Fruit fly (Drosophila melanogaster): ENCODE measurements around the gene Ddc.

Gene Ddc

DNA sequence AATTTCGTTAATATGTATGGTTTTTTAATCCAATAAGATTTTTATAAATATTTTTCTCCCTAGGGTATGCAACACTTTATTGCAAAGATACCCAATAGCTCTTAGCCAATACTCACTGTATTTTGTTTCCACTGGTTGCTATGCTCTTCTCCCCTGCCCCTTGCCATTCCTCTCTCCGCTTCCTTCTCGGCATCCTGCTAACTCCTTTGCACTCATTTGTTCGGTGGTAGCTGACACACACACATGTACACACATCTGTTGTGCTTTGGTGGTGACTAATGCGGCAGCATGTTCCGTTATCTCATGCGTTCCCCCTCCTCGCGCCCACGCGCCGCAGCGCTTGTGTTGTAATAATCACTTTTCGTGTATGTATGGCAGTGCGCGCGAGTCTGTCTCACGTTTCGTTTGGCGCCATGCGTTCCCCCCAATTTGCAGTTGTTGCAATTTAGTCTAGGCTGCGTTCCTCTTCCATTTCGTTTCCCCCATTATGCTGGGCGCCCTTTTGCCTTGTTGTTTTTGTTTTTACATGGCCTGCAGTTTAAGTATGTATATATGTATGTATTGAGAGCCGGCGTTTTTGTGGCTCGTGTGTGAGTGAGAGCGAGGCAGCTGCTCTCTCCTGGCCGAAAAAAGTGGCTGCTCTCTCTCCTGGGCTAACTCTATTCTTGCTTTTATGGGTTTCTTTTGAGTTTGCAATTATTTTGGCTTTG, 14.9 kb upstream of the Ddc start, which contains the start of gene Polr1D:
Gene Polr1D, minus strand, starts transcription at position 420 of the 710 bp plus-strand sequence.
- TF ChIP-seq CG8301 (tag; optimal IDR thresholded peaks at IDR 0.05) (peak; percentile 31), CG34367 (tag; optimal IDR thresholded peaks at IDR 0.05) (peak; percentile 17), fd96Ca (GFP tag; IDR thresholded peaks at IDR 0.05) (peak; percentile 23; the same call in 1 of the 3 replicates), CG17806 (tag; optimal IDR thresholded peaks at IDR 0.05) (no peak), Pif1B (GFP tag; optimal IDR thresholded peaks at IDR 0.05) (no peak), CG12605 (GFP tag; IDR thresholded peaks at IDR 0.05) (peak; percentile 45; the same call in 1 of the 2 replicates), CG9948 (tag; optimal IDR thresholded peaks at IDR 0.05) (peak; percentile 14), Ets98B (GFP tag; IDR thresholded peaks at IDR 0.05) (peak; percentile 40), Snoo (tag; optimal IDR thresholded peaks at IDR 0.05) (no peak), rn (GFP tag; IDR thresholded peaks at IDR 0.05) (no peak), CG10348 (GFP tag; IDR thresholded peaks at IDR 0.05) (no peak), D1 (tag; optimal IDR thresholded peaks at IDR 0.05) (no peak), CG15710 (tag; optimal IDR thresholded peaks at IDR 0.05) (peak; percentile 41), CG8159 (tag; optimal IDR thresholded peaks at IDR 0.05) (peak; percentile 62), Pif1A (GFP tag; optimal IDR thresholded peaks at IDR 0.05) (peak; percentile 4), gl (tag; optimal IDR thresholded peaks at IDR 0.05) (no peak), CG13204 (GFP tag; optimal IDR thresholded peaks at IDR 0.05) (peak; percentile 84), EcR (GFP tag; optimal IDR thresholded peaks at IDR 0.05) (peak; percentile 94), CG4496 (GFP tag; IDR thresholded peaks at IDR 0.05) (peak; percentile 43; the same call in 2 of the 3 replicates), CG32121 (GFP tag; IDR thresholded peaks at IDR 0.05) (no peak; the same call in 1 of the 2 replicates)

DNA sequence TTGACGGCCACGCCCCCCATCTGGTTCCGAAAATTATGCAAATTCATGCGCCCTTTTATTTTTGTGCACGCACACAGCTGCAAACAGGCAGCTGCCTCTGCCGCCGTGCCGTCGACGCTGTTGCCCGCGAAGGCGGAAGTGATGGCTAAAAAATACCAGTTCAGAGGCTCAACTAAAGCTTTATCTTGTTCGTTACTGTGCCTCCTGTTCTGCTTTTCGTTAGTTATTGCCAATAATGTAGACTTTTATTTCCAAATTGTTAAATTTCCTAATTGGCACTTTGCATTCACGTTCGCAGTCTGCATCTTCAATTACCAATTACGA, 14.2 kb upstream of the Ddc start:
- TF ChIP-seq Ets98B (GFP tag; IDR thresholded peaks at IDR 0.05) (no peak), CG8159 (tag; optimal IDR thresholded peaks at IDR 0.05) (no peak), CG4496 (GFP tag; IDR thresholded peaks at IDR 0.05) (no peak), CG10348 (GFP tag; IDR thresholded peaks at IDR 0.05) (no peak), CG12605 (GFP tag; IDR thresholded peaks at IDR 0.05) (no peak), CG13204 (GFP tag; optimal IDR thresholded peaks at IDR 0.05) (no peak), CG17806 (tag; optimal IDR thresholded peaks at IDR 0.05) (no peak), fd96Ca (GFP tag; IDR thresholded peaks at IDR 0.05) (no peak), Snoo (tag; optimal IDR thresholded peaks at IDR 0.05) (no peak), D1 (tag; optimal IDR thresholded peaks at IDR 0.05) (no peak), CG8301 (tag; optimal IDR thresholded peaks at IDR 0.05) (no peak), CG9948 (tag; optimal IDR thresholded peaks at IDR 0.05) (no peak), Pif1B (GFP tag; optimal IDR thresholded peaks at IDR 0.05) (no peak), CG34367 (tag; optimal IDR thresholded peaks at IDR 0.05) (no peak), rn (GFP tag; IDR thresholded peaks at IDR 0.05) (no peak), gl (tag; optimal IDR thresholded peaks at IDR 0.05) (no peak), CG14655 (GFP tag; optimal IDR thresholded peaks at IDR 0.05) (no peak)

DNA sequence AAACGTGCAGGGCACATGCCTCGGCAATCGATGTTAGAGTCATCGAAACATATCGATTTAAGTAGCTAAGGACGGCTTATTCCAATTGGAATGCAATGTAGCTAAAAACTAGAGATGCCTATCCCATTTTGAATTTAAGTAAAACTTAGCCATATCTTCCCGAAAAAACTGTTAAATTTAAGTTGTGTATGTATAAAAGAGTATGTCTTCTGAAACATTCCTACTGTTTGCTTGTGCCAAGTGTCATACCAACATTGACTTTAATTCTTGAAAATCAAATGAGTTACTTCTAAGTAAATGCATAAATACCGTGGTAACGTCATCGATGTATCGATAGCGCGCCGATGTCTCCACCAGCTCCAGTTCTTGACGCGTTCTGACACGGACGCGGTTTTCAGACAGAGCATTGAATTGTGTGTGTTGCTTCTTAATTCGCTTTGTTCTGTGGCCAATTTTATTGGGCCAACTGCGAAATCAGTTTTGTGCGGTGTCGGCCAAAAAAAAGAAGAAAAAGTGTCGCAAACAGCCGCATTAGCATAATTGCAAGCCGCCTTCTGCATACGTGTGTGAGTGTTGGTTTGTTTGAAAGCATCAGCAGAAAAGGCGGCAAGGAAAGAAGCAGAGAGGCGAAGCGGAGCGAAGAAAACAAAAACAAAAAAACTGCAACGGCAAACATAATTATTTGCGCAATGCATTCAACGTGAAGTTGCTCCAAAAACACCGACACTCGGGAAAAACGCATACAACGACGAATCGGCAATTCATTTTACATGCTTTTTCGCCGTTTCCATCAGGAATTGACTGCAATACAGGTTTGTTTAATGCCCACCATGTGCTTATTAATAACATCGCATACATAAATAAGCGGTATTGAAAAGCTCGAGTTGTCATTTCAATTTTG, 13.6 kb upstream of the Ddc start, which contains the start of gene brat:
Gene brat, plus strand, starts transcription at position 352 of the 901 bp plus-strand sequence.
- TF ChIP-seq CG8159 (tag; optimal IDR thresholded peaks at IDR 0.05) (peak; percentile 10), CG8301 (tag; optimal IDR thresholded peaks at IDR 0.05) (peak; percentile 16), CG10348 (GFP tag; IDR thresholded peaks at IDR 0.05) (no peak), CG15710 (tag; optimal IDR thresholded peaks at IDR 0.05) (peak; percentile 37), CG4496 (GFP tag; IDR thresholded peaks at IDR 0.05) (0 out of 3 replicates have a peak, but pooled peaks have one; percentile 35)

DNA sequence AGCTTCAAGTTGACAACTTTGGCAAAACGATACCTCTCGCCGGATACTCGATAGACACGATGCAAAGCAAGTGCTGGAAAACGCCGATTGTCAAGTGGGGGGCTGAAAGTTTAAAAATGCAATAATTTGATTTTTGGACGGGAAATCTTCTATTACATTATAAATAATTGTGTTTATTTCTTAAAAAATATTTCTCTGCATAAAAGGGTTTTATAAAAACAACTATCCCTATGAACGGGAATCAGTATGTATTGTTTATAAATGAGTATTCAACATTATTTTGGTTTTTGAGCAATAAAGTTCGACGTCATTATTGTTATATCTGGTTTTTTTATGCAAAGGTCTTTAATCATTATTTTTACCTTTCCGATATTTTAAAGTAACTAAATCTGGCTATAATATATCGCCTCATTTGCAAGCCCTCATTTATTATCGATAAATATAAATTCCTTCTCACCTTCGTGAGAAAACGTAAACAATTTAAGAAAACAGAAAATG, 11.8 kb upstream of the Ddc start, which contains the start of the genes AsnRS and DCTN6-p27:
Gene AsnRS, minus strand, starts transcription at position 50 of the 498 bp plus-strand sequence.
Gene DCTN6-p27, plus strand, starts transcription at position 419 of the 498 bp plus-strand sequence.
- TF ChIP-seq rn (GFP tag; IDR thresholded peaks at IDR 0.05) (no peak), CG15710 (tag; optimal IDR thresholded peaks at IDR 0.05) (peak; percentile 41), CG4496 (GFP tag; IDR thresholded peaks at IDR 0.05) (peak; percentile 70; the same call in 2 of the 3 replicates), CG32121 (GFP tag; IDR thresholded peaks at IDR 0.05) (no peak; the same call in 1 of the 2 replicates), Ets98B (GFP tag; IDR thresholded peaks at IDR 0.05) (peak; percentile 45), CG9948 (tag; optimal IDR thresholded peaks at IDR 0.05) (peak; percentile 25), EcR (GFP tag; optimal IDR thresholded peaks at IDR 0.05) (no peak), Snoo (tag; optimal IDR thresholded peaks at IDR 0.05) (peak; percentile 61), D1 (tag; optimal IDR thresholded peaks at IDR 0.05) (no peak), gl (tag; optimal IDR thresholded peaks at IDR 0.05) (no peak), Pif1B (GFP tag; optimal IDR thresholded peaks at IDR 0.05) (no peak), CG34367 (tag; optimal IDR thresholded peaks at IDR 0.05) (no peak), CG10348 (GFP tag; IDR thresholded peaks at IDR 0.05) (no peak), CG8159 (tag; optimal IDR thresholded peaks at IDR 0.05) (peak; percentile 51), fd96Ca (GFP tag; IDR thresholded peaks at IDR 0.05) (no peak), CG14655 (GFP tag; optimal IDR thresholded peaks at IDR 0.05) (no peak), CG17806 (tag; optimal IDR thresholded peaks at IDR 0.05) (peak; percentile 33), CG12605 (GFP tag; IDR thresholded peaks at IDR 0.05) (no peak), Pif1A (GFP tag; optimal IDR thresholded peaks at IDR 0.05) (no peak), CG13204 (GFP tag; optimal IDR thresholded peaks at IDR 0.05) (no peak), CG8301 (tag; optimal IDR thresholded peaks at IDR 0.05) (no peak)

DNA sequence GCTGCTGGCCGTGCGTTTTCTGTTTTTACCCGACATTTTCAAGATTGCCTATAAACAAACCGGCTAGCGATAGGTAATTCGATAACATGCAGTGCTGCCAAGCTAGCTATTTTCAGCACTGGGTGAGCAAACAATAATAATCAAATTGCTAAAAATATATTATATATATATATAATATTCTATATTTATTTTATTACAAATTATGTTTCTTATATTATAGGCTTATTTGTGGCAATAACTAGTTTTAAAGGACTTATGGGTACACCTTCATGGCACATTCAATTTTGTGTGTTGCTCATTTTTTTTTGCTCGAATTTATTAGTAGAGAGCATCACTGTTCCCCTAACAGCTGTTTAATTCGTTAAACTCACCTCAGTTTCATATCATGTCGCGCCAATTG, 6.8 kb upstream of the Ddc start:
- TF ChIP-seq CG32121 (GFP tag; IDR thresholded peaks at IDR 0.05) (0 out of 2 replicates have a peak, but pooled peaks have one; percentile 28), CG15710 (tag; optimal IDR thresholded peaks at IDR 0.05) (peak; percentile 72), CG8159 (tag; optimal IDR thresholded peaks at IDR 0.05) (peak; percentile 63), CG9948 (tag; optimal IDR thresholded peaks at IDR 0.05) (peak; percentile 29), rn (GFP tag; IDR thresholded peaks at IDR 0.05) (no peak), Snoo (tag; optimal IDR thresholded peaks at IDR 0.05) (peak; percentile 64), CG34367 (tag; optimal IDR thresholded peaks at IDR 0.05) (peak; percentile 38), CG17806 (tag; optimal IDR thresholded peaks at IDR 0.05) (peak; percentile 38), Pif1B (GFP tag; optimal IDR thresholded peaks at IDR 0.05) (no peak)
